Fruit fly (Drosophila melanogaster) whole organism, embryonic: ENCODE data around the gene Lim3.

Experiments used
- Blimp-1 ChIP-seq: fragments of 200-800 bp; sonication (Bioruptor generic); optimal IDR thresholded peaks from 3 replicates; lab custom pipeline; 2018; ENCODE audit warnings: missing biosample characterization, missing genetic modification characterization, mild to moderate bottlenecking, moderate library complexity, missing genetic modification reagents
- Bteb2 ChIP-seq: fragments of 200-800 bp; sonication (Bioruptor generic); optimal IDR thresholded peaks from 2 replicates; lab custom pipeline; 2016; ENCODE audit warnings: missing biosample characterization, missing genetic modification characterization
- CG10209 ChIP-seq: fragments of 200-800 bp; sonication (Bioruptor generic); optimal IDR thresholded peaks from 3 replicates; lab custom pipeline; 2017; ENCODE audit warnings: missing biosample characterization, mild to moderate bottlenecking, missing genetic modification characterization, missing genetic modification reagents
- CG10366 ChIP-seq: fragments of 200-800 bp; sonication (Bioruptor generic); IDR thresholded peaks from 2 replicates; pipeline ENCODE4 v1.3.6; 2022; ENCODE audit warnings: missing biosample characterization, missing genetic modification characterization
- CG10543 ChIP-seq: fragments of 200-800 bp; sonication (Bioruptor generic); optimal IDR thresholded peaks from 3 replicates; lab custom pipeline; 2017; ENCODE audit warnings: missing biosample characterization, mild to moderate bottlenecking, missing genetic modification characterization, moderate library complexity
- CG14667 ChIP-seq: fragments of 200-800 bp; sonication (Bioruptor generic); IDR thresholded peaks from 2 replicates; pipeline ENCODE4 v1.3.6; 2022; ENCODE audit warnings: missing biosample characterization, missing genetic modification characterization
- CG15011 ChIP-seq: fragments of 200-800 bp; sonication (Bioruptor generic); optimal IDR thresholded peaks from 3 replicates; lab custom pipeline; 2018; ENCODE audit warnings: missing biosample characterization, mild to moderate bottlenecking, missing genetic modification characterization
- CG16863 ChIP-seq: fragments of 200-800 bp; sonication (Bioruptor generic); optimal IDR thresholded peaks from 3 replicates; lab custom pipeline; 2016; ENCODE audit warnings: missing biosample characterization, missing genetic modification characterization
- CG18619 ChIP-seq: fragments of 200-800 bp; sonication (Bioruptor generic); optimal IDR thresholded peaks from 3 replicates; lab custom pipeline; 2017; ENCODE audit warnings: missing biosample characterization, mild to moderate bottlenecking, missing genetic modification characterization
- CG2116 ChIP-seq: fragments of 200-800 bp; sonication (Bioruptor generic); optimal IDR thresholded peaks from 3 replicates; lab custom pipeline; 2018; ENCODE audit warnings: missing biosample characterization, mild to moderate bottlenecking, missing genetic modification characterization
- CG32767 ChIP-seq: fragments of 200-800 bp; sonication (Bioruptor generic); IDR thresholded peaks from 2 replicates; pipeline ENCODE4 v1.3.6; 2022; ENCODE audit warnings: missing biosample characterization, missing genetic modification characterization
- CG4282 ChIP-seq: fragments of 200-800 bp; sonication (Bioruptor generic); optimal IDR thresholded peaks from 2 replicates; lab custom pipeline; 2016; ENCODE audit warnings: missing biosample characterization, missing genetic modification characterization
- CG6791 ChIP-seq: fragments of 200-800 bp; sonication (Bioruptor generic); IDR thresholded peaks from 3 replicates; pipeline ENCODE4 v1.3.6; 2022; ENCODE audit warnings: missing biosample characterization, missing genetic modification characterization; ENCODE audit not compliant: partially characterized antibody
- CG7786 ChIP-seq: fragments of 200-800 bp; sonication (Bioruptor generic); optimal IDR thresholded peaks from 2 replicates; lab custom pipeline; 2016; ENCODE audit warnings: missing biosample characterization, missing genetic modification characterization
- CG9437 ChIP-seq: fragments of 200-800 bp; sonication (Bioruptor generic); optimal IDR thresholded peaks from 2 replicates; lab custom pipeline; 2018; ENCODE audit warnings: missing biosample characterization, mild to moderate bottlenecking, missing genetic modification characterization
- CG9609 ChIP-seq: fragments of 200-800 bp; sonication (Bioruptor generic); optimal IDR thresholded peaks from 3 replicates; lab custom pipeline; 2016; ENCODE audit warnings: missing biosample characterization, missing genetic modification characterization
- CkIIα-i1 ChIP-seq: fragments of 200-800 bp; sonication (Bioruptor generic); IDR thresholded peaks from 2 replicates; pipeline ENCODE4 v1.3.6; 2022; ENCODE audit warnings: missing biosample characterization, missing genetic modification characterization
- D19B ChIP-seq: fragments of 200-800 bp; sonication (Bioruptor generic); optimal IDR thresholded peaks from 2 replicates; lab custom pipeline; 2017; ENCODE audit warnings: missing biosample characterization, mild to moderate bottlenecking, missing genetic modification characterization
- Deaf1 ChIP-seq: fragments of 200-800 bp; optimal IDR thresholded peaks from 3 replicates; lab custom pipeline; 2019; ENCODE audit warnings: missing biosample characterization, mild to moderate bottlenecking, missing genetic modification characterization, moderate library complexity
- Dref ChIP-seq: fragments of 200-800 bp; sonication (Bioruptor generic); IDR thresholded peaks from 2 replicates; pipeline ENCODE4 v1.3.6; 2022; ENCODE audit warnings: missing biosample characterization, missing genetic modification characterization
- Drgx ChIP-seq: fragments of 200-800 bp; sonication (Bioruptor generic); IDR thresholded peaks from 2 replicates; pipeline ENCODE4 v1.3.6; 2022; ENCODE audit warnings: missing biosample characterization, missing genetic modification characterization
- Hmr ChIP-seq: fragments of 200-800 bp; sonication (Bioruptor generic); optimal IDR thresholded peaks from 3 replicates; lab custom pipeline; 2017; ENCODE audit warnings: mild to moderate bottlenecking, missing biosample characterization, missing genetic modification reagents, missing genetic modification characterization
- MBD-R2 ChIP-seq: fragments of 200-800 bp; sonication (Bioruptor generic); IDR thresholded peaks from 2 replicates; pipeline ENCODE4 v1.3.6; 2022; ENCODE audit warnings: missing biosample characterization, missing genetic modification characterization
- Meics ChIP-seq: fragments of 200-800 bp; sonication (Bioruptor generic); optimal IDR thresholded peaks from 2 replicates; lab custom pipeline; 2017; ENCODE audit warnings: missing biosample characterization, mild to moderate bottlenecking, missing genetic modification characterization
- Mrtf ChIP-seq: fragments of 200-800 bp; sonication (Bioruptor generic); IDR thresholded peaks from 3 replicates; pipeline ENCODE4 v1.3.6; 2022; ENCODE audit warnings: missing biosample characterization, missing genetic modification characterization
- Neu2 ChIP-seq: fragments of 200-800 bp; sonication (Bioruptor generic); optimal IDR thresholded peaks from 3 replicates; lab custom pipeline; 2016; ENCODE audit warnings: missing biosample characterization, missing genetic modification characterization, borderline replicate concordance
- Oli ChIP-seq: fragments of 200-800 bp; sonication (Bioruptor generic); optimal IDR thresholded peaks from 2 replicates; lab custom pipeline; 2018; ENCODE audit warnings: missing biosample characterization, mild to moderate bottlenecking, missing genetic modification characterization, moderate library complexity
- Optix ChIP-seq: fragments of 200-800 bp; sonication (Bioruptor generic); IDR thresholded peaks from 3 replicates; pipeline ENCODE4 v1.3.6; 2022; ENCODE audit warnings: missing biosample characterization, missing genetic modification characterization
- Usf ChIP-seq: fragments of 200-800 bp; sonication (Bioruptor generic); optimal IDR thresholded peaks from 2 replicates; lab custom pipeline; 2017; ENCODE audit warnings: missing genotype, missing biosample characterization, missing genetic modification characterization
- btn ChIP-seq: fragments of 200-800 bp; sonication (Bioruptor generic); optimal IDR thresholded peaks from 2 replicates; lab custom pipeline; 2016; ENCODE audit warnings: missing biosample characterization, missing genetic modification characterization
- dmrt11E ChIP-seq: fragments of 200-800 bp; sonication (Bioruptor generic); optimal IDR thresholded peaks from 3 replicates; lab custom pipeline; 2018; ENCODE audit warnings: missing biosample characterization, mild to moderate bottlenecking, missing genetic modification characterization, moderate library complexity
- eve ChIP-seq, 2 experiments: fragments of >200 bp; optimal IDR thresholded peaks; 2 replicates each; lab custom pipeline; 2017; ENCODE audit warnings: missing biosample characterization in 2 of 2, missing genetic modification characterization in 2 of 2
- ewg ChIP-seq: fragments of 200-800 bp; sonication (Bioruptor generic); optimal IDR thresholded peaks from 3 replicates; lab custom pipeline; 2017; ENCODE audit warnings: mild to moderate bottlenecking, missing biosample characterization, missing genetic modification reagents, missing genetic modification characterization
- gem ChIP-seq: fragments of 200-800 bp; sonication (Bioruptor generic); optimal IDR thresholded peaks from 2 replicates; lab custom pipeline; 2019; ENCODE audit warnings: missing biosample characterization, mild to moderate bottlenecking, missing genetic modification characterization, moderate library complexity
- her ChIP-seq: fragments of 200-800 bp; sonication (Bioruptor generic); optimal IDR thresholded peaks from 2 replicates; lab custom pipeline; 2016; ENCODE audit warnings: missing biosample characterization, missing genetic modification characterization
- kay ChIP-seq: fragments of 200-800 bp; sonication (Bioruptor generic); optimal IDR thresholded peaks from 2 replicates; lab custom pipeline; 2016; ENCODE audit warnings: missing biosample characterization, missing genetic modification characterization
- lbe ChIP-seq: fragments of 200-800 bp; sonication (Bioruptor generic); optimal IDR thresholded peaks from 2 replicates; lab custom pipeline; 2016; ENCODE audit warnings: missing biosample characterization, mild to moderate bottlenecking, missing genetic modification characterization
- nerfin-2 ChIP-seq: fragments of 200-800 bp; sonication (Bioruptor generic); IDR thresholded peaks from 2 replicates; pipeline ENCODE4 v1.3.6; 2022; ENCODE audit warnings: missing biosample characterization, missing genetic modification characterization; ENCODE audit not compliant: partially characterized antibody
- nom ChIP-seq: fragments of 200-800 bp; sonication (Bioruptor generic); optimal IDR thresholded peaks from 2 replicates; lab custom pipeline; 2017; ENCODE audit warnings: missing biosample characterization, missing genetic modification characterization, mild to moderate bottlenecking, moderate library complexity, missing genetic modification reagents
- phol ChIP-seq: fragments of 200-800 bp; sonication (Bioruptor generic); optimal IDR thresholded peaks from 3 replicates; lab custom pipeline; 2018; ENCODE audit warnings: missing biosample characterization, mild to moderate bottlenecking, missing genetic modification characterization, moderate library complexity
- pnt ChIP-seq: fragments of 200-800 bp; sonication (Bioruptor generic); optimal IDR thresholded peaks from 3 replicates; lab custom pipeline; 2016; ENCODE audit warnings: missing biosample characterization, missing genetic modification characterization
- row ChIP-seq: fragments of 200-800 bp; sonication (Bioruptor generic); IDR thresholded peaks from 3 replicates; pipeline ENCODE4 v1.3.6; 2022; ENCODE audit warnings: missing biosample characterization, missing genetic modification characterization
- sc ChIP-seq, 3 experiments: fragments of >200 bp in 2 of 3; fragments of 200-800 bp in 1 of 3; sonication (Bioruptor generic) in 1 of 3; optimal IDR thresholded peaks; 2 replicates in 2 of 3; 3 replicates in 1 of 3; lab custom pipeline; 2017; ENCODE audit warnings: mild to moderate bottlenecking in 1 of 3, missing biosample characterization in 1 of 3, missing genetic modification characterization in 1 of 3, missing genetic modification reagents in 1 of 3
- schlank ChIP-seq: fragments of 200-800 bp; sonication (Bioruptor generic); optimal IDR thresholded peaks from 2 replicates; lab custom pipeline; 2018; ENCODE audit warnings: missing biosample characterization, mild to moderate bottlenecking, missing genetic modification characterization
- seq ChIP-seq: fragments of 200-800 bp; sonication (Bioruptor generic); IDR thresholded peaks from 2 replicates; pipeline ENCODE4 v1.3.6; 2022; ENCODE audit warnings: missing biosample characterization, missing genetic modification characterization
- shn ChIP-seq: fragments of 200-800 bp; sonication (Bioruptor generic); optimal IDR thresholded peaks from 3 replicates; lab custom pipeline; 2016; ENCODE audit warnings: missing biosample characterization, missing genetic modification characterization
- slou ChIP-seq: fragments of 200-800 bp; sonication (Bioruptor generic); optimal IDR thresholded peaks from 3 replicates; lab custom pipeline; 2016; ENCODE audit warnings: missing biosample characterization, missing genetic modification characterization
- sqz ChIP-seq: fragments of 200-800 bp; sonication (Bioruptor generic); optimal IDR thresholded peaks from 3 replicates; lab custom pipeline; 2018; ENCODE audit warnings: missing biosample characterization, mild to moderate bottlenecking, missing genetic modification characterization
- stwl ChIP-seq: fragments of 200-800 bp; sonication (Bioruptor generic); optimal IDR thresholded peaks from 3 replicates; lab custom pipeline; 2018; ENCODE audit warnings: missing biosample characterization, mild to moderate bottlenecking, missing genetic modification characterization, moderate library complexity
- tin ChIP-seq: fragments of 200-800 bp; sonication (Bioruptor generic); optimal IDR thresholded peaks from 3 replicates; lab custom pipeline; 2016; ENCODE audit warnings: missing biosample characterization, missing genetic modification characterization
- unc-4 ChIP-seq: fragments of 200-800 bp; sonication (Bioruptor generic); IDR thresholded peaks from 2 replicates; pipeline ENCODE4 v1.3.6; 2022; ENCODE audit warnings: missing biosample characterization, missing genetic modification characterization; ENCODE audit not compliant: partially characterized antibody

The Lim3 gene

dm6 chr2L:19058916-19059315 is 49.3 kb downstream of the Lim3 start, which contains the start of gene Phlpp (continued):
- TF ChIP-seq CG18619 (GFP tag; lab: Kevin White, UChicago): peak; percentile 13
- no peak for TF ChIP-seq Optix (GFP tag; lab: Robert Waterston, UW)
- no peak for TF ChIP-seq slou (GFP tag; lab: Kevin White, UChicago)
- no peak for TF ChIP-seq her
- peak; percentile 60 for TF ChIP-seq Deaf1 (tag; lab: Kevin White, UChicago)
- TF ChIP-seq phol (tag; lab: Kevin White, UChicago): peak; percentile 74
- no peak for TF ChIP-seq CG7786 (GFP tag; lab: Kevin White, UChicago)
- TF ChIP-seq D19B (GFP tag; lab: Kevin White, UChicago): no peak
- TF ChIP-seq dmrt11E: peak; percentile 59
- TF ChIP-seq shn: no peak
- TF ChIP-seq Mrtf: no peak
- peak; percentile 2 for TF ChIP-seq stwl (tag; lab: Kevin White, UChicago)
- TF ChIP-seq seq (GFP tag; lab: Robert Waterston, UW): peak; percentile 24; the same call in 1 of the 2 replicates
- no peak for TF ChIP-seq CkIIα-i1 (GFP tag; lab: Robert Waterston, UW)
- TF ChIP-seq CG14667 (GFP tag; lab: Robert Waterston, UW): peak; percentile 35; the same call in 1 of the 2 replicates
- TF ChIP-seq pnt (GFP tag; lab: Kevin White, UChicago): peak; percentile 8
- no peak for TF ChIP-seq Neu2 (GFP tag; lab: Kevin White, UChicago)
- no peak for TF ChIP-seq Bteb2 (GFP tag; lab: Kevin White, UChicago)
- TF ChIP-seq btn: no peak
- TF ChIP-seq sqz (GFP tag; lab: Kevin White, UChicago): no peak
- TF ChIP-seq CG9437 (GFP tag; lab: Kevin White, UChicago): peak; percentile 2
- no peak for TF ChIP-seq Dref
- no peak for TF ChIP-seq Hmr (GFP tag; lab: Kevin White, UChicago)
- peak; percentile 10 for TF ChIP-seq CG16863 (GFP tag; lab: Kevin White, UChicago)
- TF ChIP-seq CG6791 (GFP tag; lab: Robert Waterston, UW): no peak
- no peak for TF ChIP-seq nerfin-2
- TF ChIP-seq CG10366 (GFP tag; lab: Robert Waterston, UW): peak; percentile 55
- no peak for TF ChIP-seq Meics (GFP tag; lab: Kevin White, UChicago)
- peak; percentile 45 for TF ChIP-seq Oli (tag; lab: Kevin White, UChicago)
- peak; percentile 30 for TF ChIP-seq tin (GFP tag; lab: Kevin White, UChicago)
- no peak for TF ChIP-seq ewg
- TF ChIP-seq eve (GFP tag; optimal IDR thresholded peaks at IDR 0.05; lab: Kevin White, UChicago): no peak
- TF ChIP-seq CG2116 (GFP tag; lab: Kevin White, UChicago): peak; percentile 10
- no peak for TF ChIP-seq Blimp-1 (GFP tag; lab: Kevin White, UChicago)
- TF ChIP-seq CG9609 (GFP tag; lab: Kevin White, UChicago): no peak
- no peak for TF ChIP-seq unc-4 (GFP tag; lab: Robert Waterston, UW)
- TF ChIP-seq Drgx (GFP tag; lab: Robert Waterston, UW): peak; percentile 72
- TF ChIP-seq CG4282 (GFP tag; lab: Kevin White, UChicago): no peak
- no peak for TF ChIP-seq schlank (tag; lab: Kevin White, UChicago)
- TF ChIP-seq row (GFP tag; lab: Robert Waterston, UW): peak; percentile 66
- TF ChIP-seq CG32767: no peak
- TF ChIP-seq nom: no peak
- no peak for TF ChIP-seq CG10543 (GFP tag; lab: Kevin White, UChicago)
- no peak for TF ChIP-seq gem (tag; lab: Kevin White, UChicago)
- no peak for TF ChIP-seq CG10209 (GFP tag; lab: Kevin White, UChicago)
- no peak; the same call in 1 of the 2 replicates for TF ChIP-seq MBD-R2 (GFP tag; lab: Robert Waterston, UW)
- TF ChIP-seq Usf (GFP tag; lab: Kevin White, UChicago): no peak
- no peak for TF ChIP-seq sc (optimal IDR thresholded peaks at IDR 0.05; lab: Kevin White, UChicago)
- TF ChIP-seq sc (GFP tag; optimal IDR thresholded peaks at IDR 0.05; lab: Kevin White, UChicago): no peak
- TF ChIP-seq lbe (GFP tag; lab: Kevin White, UChicago): no peak
- peak; percentile 29 for TF ChIP-seq kay (GFP tag; lab: Kevin White, UChicago)
- TF ChIP-seq CG15011 (GFP tag; lab: Kevin White, UChicago): no peak
